Fruit fly (Drosophila melanogaster): ENCODE data around the gene lmgB.

Gene lmgB

DNA sequence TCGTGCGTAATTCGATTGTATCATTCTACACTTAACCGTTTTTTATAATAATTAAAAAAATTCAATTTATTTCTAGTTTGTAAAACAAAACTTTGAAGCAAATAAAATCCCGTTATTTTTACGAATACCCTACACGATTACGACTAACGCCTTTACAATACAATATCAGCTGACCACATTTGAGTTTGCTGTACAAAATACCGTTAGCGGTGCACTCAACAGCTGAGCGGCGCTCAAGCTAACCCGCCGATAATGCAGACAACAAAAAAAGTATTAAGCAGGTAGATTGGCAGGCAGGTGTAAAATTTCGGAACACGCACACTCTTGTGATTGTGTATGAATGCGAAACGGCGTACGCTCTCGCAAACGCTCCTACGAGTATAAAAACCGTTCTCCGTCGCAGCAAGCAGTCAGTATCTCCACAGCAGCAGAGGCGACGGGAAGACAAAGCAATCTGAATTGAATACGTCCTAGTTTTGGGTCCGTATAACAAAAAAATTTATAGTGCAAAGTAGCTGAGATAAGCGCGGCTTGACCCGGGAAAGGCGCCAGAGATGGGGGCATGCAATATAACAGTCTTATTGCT is 6.6 kb downstream of the lmgB start, which contains the start of gene Acer (continued):
- TF ChIP-seq rib (GFP tag; IDR thresholded peaks at IDR 0.05) (peak; percentile 73; the same call in 1 of the 2 replicates), Dll (GFP tag; IDR thresholded peaks at IDR 0.05; ENCODE audit: partially characterized antibody) (peak; percentile 60; the same call in 3 of the 4 replicates), p53 (GFP tag; optimal IDR thresholded peaks at IDR 0.05) (peak; percentile 24), CG13424 (tag; optimal IDR thresholded peaks at IDR 0.05) (peak; percentile 18), CG14014 (GFP tag; IDR thresholded peaks at IDR 0.05) (no peak), caup (GFP tag; optimal IDR thresholded peaks at IDR 0.05; ENCODE audit: severe bottlenecking) (peak; percentile 23), salm (tag; optimal IDR thresholded peaks at IDR 0.05) (no peak), CG17829 (tag; optimal IDR thresholded peaks at IDR 0.05) (peak; percentile 0), CG31365 (tag; optimal IDR thresholded peaks at IDR 0.05) (peak; percentile 35), CG10274 (GFP tag; optimal IDR thresholded peaks at IDR 0.05) (peak; percentile 37), CG7271 (tag; optimal IDR thresholded peaks at IDR 0.05) (no peak), pros (GFP tag; optimal IDR thresholded peaks at IDR 0.05) (peak; percentile 66), CG4854 (GFP tag; optimal IDR thresholded peaks at IDR 0.05) (no peak), nerfin-1 (tag; optimal IDR thresholded peaks at IDR 0.05) (peak; percentile 3), nau (GFP tag; optimal IDR thresholded peaks at IDR 0.05) (no peak), CG9609 (GFP tag; optimal IDR thresholded peaks at IDR 0.05) (no peak), CG13296 (GFP tag; optimal IDR thresholded peaks at IDR 0.05) (peak; percentile 22), Dp (GFP tag; optimal IDR thresholded peaks at IDR 0.05) (peak; percentile 6), sqz (GFP tag; optimal IDR thresholded peaks at IDR 0.05) (peak; percentile 51), CG13123 (GFP tag; optimal IDR thresholded peaks at IDR 0.05) (no peak), Hr78 (GFP tag; optimal IDR thresholded peaks at IDR 0.05) (peak in 1 of 2 experiments; percentile 87), Nf-YC (tag; optimal IDR thresholded peaks at IDR 0.05) (peak; percentile 25), ash1 (GFP tag; optimal IDR thresholded peaks at IDR 0.05) (no peak), pita (GFP tag; optimal IDR thresholded peaks at IDR 0.05) (no peak), CG9797 (GFP tag; optimal IDR thresholded peaks at IDR 0.05) (peak; percentile 11), hkb (optimal IDR thresholded peaks at IDR 0.05) (no peak), hkb (GFP tag; IDR thresholded peaks at IDR 0.05) (0 out of 2 replicates have a peak, but pooled peaks have one; percentile 13), CG3995 (GFP tag; optimal IDR thresholded peaks at IDR 0.05) (peak; percentile 24), nom (GFP tag; optimal IDR thresholded peaks at IDR 0.05) (peak; percentile 11), HmgZ (tag; optimal IDR thresholded peaks at IDR 0.05) (peak; percentile 13), E2f1 (GFP tag; IDR thresholded peaks at IDR 0.05) (no peak), gfzf (GFP tag; optimal IDR thresholded peaks at IDR 0.05) (peak; percentile 39), CG6791 (GFP tag; IDR thresholded peaks at IDR 0.05; ENCODE audit: partially characterized antibody) (peak; percentile 56; the same call in 1 of the 3 replicates)

DNA sequence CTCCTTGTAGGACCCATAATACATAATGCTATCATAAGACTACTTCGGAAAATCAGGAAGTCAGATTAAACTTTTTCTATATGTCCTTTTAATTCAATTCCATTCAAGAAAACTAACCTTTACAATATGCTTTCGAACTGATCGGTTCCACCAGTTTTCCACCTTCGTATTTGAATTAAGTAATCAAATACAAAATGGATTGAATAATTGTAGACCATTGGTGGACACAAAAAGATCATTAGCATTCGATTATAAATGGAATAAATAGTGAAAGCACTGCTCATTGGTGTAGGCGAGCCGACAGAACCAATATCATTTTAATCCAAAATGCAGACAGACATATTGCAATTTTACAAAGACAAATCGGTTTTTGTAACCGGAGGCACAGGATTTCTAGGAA is 9.0 kb downstream of the lmgB start, which contains the start of gene Sgp:
Gene Sgp (plus strand): TSS at position 301 of the 400 bp plus-strand sequence.
- TF ChIP-seq CG2199 (GFP tag; IDR thresholded peaks at IDR 0.05) (no peak), CG2678 (tag; optimal IDR thresholded peaks at IDR 0.05) (no peak), CG15479 (GFP tag; optimal IDR thresholded peaks at IDR 0.05) (no peak), gsb-n (tag; optimal IDR thresholded peaks at IDR 0.05) (no peak), CG4404 (GFP tag; IDR thresholded peaks at IDR 0.05) (no peak), jing (GFP tag; optimal IDR thresholded peaks at IDR 0.05) (no peak), BtbVII (GFP tag; optimal IDR thresholded peaks at IDR 0.05) (no peak), esg (GFP tag; conservative IDR thresholded peaks at IDR 0.05) (no peak), Dll (GFP tag; IDR thresholded peaks at IDR 0.05; ENCODE audit: partially characterized antibody) (no peak), CG15514 (GFP tag; optimal IDR thresholded peaks at IDR 0.05) (no peak), Jarid2 (GFP tag; optimal IDR thresholded peaks at IDR 0.05) (no peak), CG12769 (tag; optimal IDR thresholded peaks at IDR 0.05) (no peak), CG4730 (GFP tag; IDR thresholded peaks at IDR 0.05) (no peak), chm (GFP tag; IDR thresholded peaks at IDR 0.05) (no peak), sisA (GFP tag; IDR thresholded peaks at IDR 0.05) (no peak), emc (GFP tag; optimal IDR thresholded peaks at IDR 0.05) (no peak)
